Worm (Caenorhabditis elegans) whole organism, midembryonic: ENCODE results near the gene irld-7.
"Not testable (repeated sequence)": the region's sequence is repeated elsewhere in the genome, so short reads cannot be mapped to it uniquely, and the experiment has no call there.

Experiments used
- T22C8.4 ChIP-seq: fragments of 200-800 bp; sonication (Bioruptor generic); IDR thresholded peaks from 2 replicates; pipeline ENCODE4 v1.3.6; 2022; ENCODE audit warnings: missing genetic modification characterization, missing compliant biosample characterization
- flt-1 ChIP-seq: fragments of 200-800 bp; sonication (Bioruptor generic); IDR thresholded peaks from 2 replicates; pipeline ENCODE4 v1.3.6; 2022; ENCODE audit warnings: missing genetic modification characterization, missing compliant biosample characterization
- med-1 ChIP-seq: sonication (generic microtip); optimal IDR thresholded peaks from 2 replicates; lab custom pipeline; 2017; ENCODE audit warnings: missing genetic modification characterization, mild to moderate bottlenecking, missing compliant biosample characterization, antibody characterized with exemption, missing genetic modification reagents; ENCODE audit not compliant: insufficient read depth
- ref-1 ChIP-seq: fragments of 200-800 bp; sonication (Bioruptor generic); conservative IDR thresholded peaks from 2 replicates; pipeline ENCODE4 v1.3.6; 2022; ENCODE audit warnings: missing genetic modification reagents, missing genetic modification characterization, missing compliant biosample characterization
- tab-1 ChIP-seq: fragments of 200-800 bp; sonication (Bioruptor generic); IDR thresholded peaks from 2 replicates; pipeline ENCODE4 v1.3.6; 2022; ENCODE audit warnings: missing genetic modification characterization, missing compliant biosample characterization
- ztf-23 ChIP-seq: fragments of 200-800 bp; sonication (Bioruptor generic); IDR thresholded peaks from 2 replicates; pipeline ENCODE4 v1.3.6; 2022; ENCODE audit warnings: missing genetic modification reagents, missing genetic modification characterization, missing compliant biosample characterization
- ztf-29 ChIP-seq: fragments of 200-800 bp; sonication (Bioruptor generic); IDR thresholded peaks from 2 replicates; pipeline ENCODE4 v1.3.6; 2022; ENCODE audit warnings: missing genetic modification reagents, missing genetic modification characterization, missing compliant biosample characterization

ce11 chrIV:6594871-6595270, 4.7 kb downstream of the irld-7 start, which contains the start of gene nspb-3:
- TF ChIP-seq T22C8.4 (GFP tag; lab: Robert Waterston, UW); flt-1 (GFP tag; lab: Robert Waterston, UW); tab-1 (GFP tag; lab: Robert Waterston, UW); ztf-23; ztf-29 (GFP tag; lab: Robert Waterston, UW); med-1 (GFP tag; lab: Kevin White, UChicago); ref-1 (GFP tag; lab: Robert Waterston, UW): not testable (repeated sequence)
